Fruit fly (Drosophila melanogaster) whole organism, adult: ENCODE measurements around the gene Fie.

Experiments
- CG12768 ChIP-seq: fragments of 200-800 bp; sonication (Bioruptor generic); optimal IDR thresholded peaks from 2 replicates; lab custom pipeline; 2017; ENCODE audit warnings: missing biosample characterization, missing genetic modification characterization, mild to moderate bottlenecking, moderate library complexity, missing genetic modification reagents
- CG33017 ChIP-seq: fragments of 200-800 bp; sonication (Bioruptor generic); optimal IDR thresholded peaks from 2 replicates; lab custom pipeline; 2018; ENCODE audit warnings: missing biosample characterization, mild to moderate bottlenecking, missing genetic modification characterization, moderate library complexity
- CG5204 ChIP-seq: fragments of 200-800 bp; sonication (Bioruptor generic); optimal IDR thresholded peaks from 2 replicates; lab custom pipeline; 2016; ENCODE audit warnings: missing biosample characterization, missing genetic modification characterization
- Clk ChIP-seq: fragments of 200-800 bp; sonication (Bioruptor generic); optimal IDR thresholded peaks from 2 replicates; lab custom pipeline; 2017; ENCODE audit warnings: missing biosample characterization, missing genetic modification characterization
- Crg-1 ChIP-seq: fragments of 200-800 bp; sonication (Bioruptor generic); optimal IDR thresholded peaks from 2 replicates; lab custom pipeline; 2016; ENCODE audit warnings: missing biosample characterization, missing genetic modification characterization
- Hr96 ChIP-seq: fragments of 200-800 bp; sonication (Bioruptor generic); optimal IDR thresholded peaks from 2 replicates; lab custom pipeline; 2016; ENCODE audit warnings: missing biosample characterization, missing genetic modification characterization
- Mnt ChIP-seq: fragments of 200-800 bp; sonication (Bioruptor generic); optimal IDR thresholded peaks from 2 replicates; lab custom pipeline; 2016; ENCODE audit warnings: missing biosample characterization, mild to moderate bottlenecking, missing genetic modification characterization
- bab1 ChIP-seq: fragments of 200-800 bp; sonication (Bioruptor generic); optimal IDR thresholded peaks from 3 replicates; lab custom pipeline; 2019; ENCODE audit warnings: missing biosample characterization, mild to moderate bottlenecking, missing genetic modification characterization, moderate library complexity
- cnc ChIP-seq, 2 experiments: fragments of >200 bp; optimal IDR thresholded peaks; 2 replicates each; lab custom pipeline; 2017
- kay ChIP-seq: fragments of 200-800 bp; sonication (Bioruptor generic); peaks from one replicate; lab custom pipeline; 2016; ENCODE audit warnings: missing biosample characterization, missing genetic modification characterization, borderline replicate concordance
- pad ChIP-seq: fragments of 200-800 bp; sonication (Bioruptor generic); optimal IDR thresholded peaks from 3 replicates; lab custom pipeline; 2017; ENCODE audit warnings: missing biosample characterization, missing genetic modification characterization, mild to moderate bottlenecking, moderate library complexity, missing genetic modification reagents
- tj ChIP-seq: fragments of 200-800 bp; sonication (Bioruptor generic); optimal IDR thresholded peaks from 3 replicates; lab custom pipeline; 2017; ENCODE audit warnings: missing biosample characterization, mild to moderate bottlenecking, missing genetic modification characterization, moderate library complexity

DNA sequence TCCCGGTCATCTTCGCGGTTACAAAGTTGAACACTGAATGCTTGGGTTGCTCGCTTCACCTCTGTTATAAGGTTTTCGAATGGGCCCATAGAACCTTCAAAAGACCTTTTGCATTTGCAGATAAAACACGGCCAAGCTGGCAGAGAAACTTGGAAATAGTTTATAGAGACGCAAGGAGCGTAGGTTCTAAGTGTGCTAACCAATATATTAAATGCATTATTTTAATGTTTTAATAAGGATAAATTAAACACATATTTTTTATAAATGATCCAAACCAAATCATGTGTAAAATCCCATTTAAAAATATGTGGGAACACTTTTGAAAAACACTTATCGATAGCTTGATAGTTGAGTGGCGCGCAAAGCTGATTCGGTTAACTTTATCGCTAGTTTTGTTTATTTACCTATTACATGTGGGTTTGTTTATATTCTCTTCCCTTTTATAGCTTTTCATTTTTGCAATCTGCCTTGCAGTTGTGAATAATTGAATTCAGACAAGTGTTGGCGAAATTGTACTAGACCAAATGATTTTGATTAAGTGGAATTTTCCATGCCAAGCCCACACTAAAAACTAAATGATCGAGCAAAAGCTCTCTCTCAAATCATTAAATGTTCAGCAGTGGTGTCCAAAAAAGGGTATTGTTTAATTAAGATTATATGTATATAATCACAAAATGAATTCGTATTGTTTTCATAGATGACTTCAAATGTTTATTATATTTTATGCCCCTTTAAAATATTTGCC lies 47.9 kb downstream of the Fie start, which contains the start of gene CG12766:
- TF ChIP-seq kay (GFP tag; lab: Kevin White, UChicago), result peak; percentile 97
- TF ChIP-seq CG12768 (GFP tag; lab: Kevin White, UChicago), result peak; percentile 67
- peak; percentile 56 for TF ChIP-seq Mnt (GFP tag; lab: Kevin White, UChicago)
- TF ChIP-seq cnc (optimal IDR thresholded peaks at IDR 0.05; lab: Kevin White, UChicago), result no peak
- TF ChIP-seq Hr96 (GFP tag; lab: Kevin White, UChicago), result no peak
- peak; percentile 24 for TF ChIP-seq bab1 (GFP tag; lab: Kevin White, UChicago)
- TF ChIP-seq tj (GFP tag; lab: Kevin White, UChicago), result peak; percentile 7
- no peak for TF ChIP-seq Clk (GFP tag; lab: Kevin White, UChicago)
- no peak for TF ChIP-seq CG5204 (GFP tag; lab: Kevin White, UChicago)
- TF ChIP-seq pad (GFP tag; lab: Kevin White, UChicago), result peak; percentile 10
- peak; percentile 78 for TF ChIP-seq CG33017
- no peak for TF ChIP-seq Crg-1 (GFP tag; lab: Kevin White, UChicago)
